Worm (Caenorhabditis elegans) whole organism, early embryonic: ENCODE results near the gene algn-13.

Source experiments
- B0310.2 ChIP-seq: sonication (generic microtip); optimal IDR thresholded peaks from 2 replicates; lab custom pipeline; 2016; ENCODE audit warnings: mild to moderate bottlenecking, missing genetic modification characterization, missing compliant biosample characterization
- F13C5.2 ChIP-seq: sonication (generic microtip); optimal IDR thresholded peaks from 2 replicates; lab custom pipeline; 2017; ENCODE audit warnings: mild to moderate bottlenecking, missing genetic modification characterization, inconsistent platforms, missing compliant biosample characterization
- aly-1 ChIP-seq: sonication (generic microtip); optimal IDR thresholded peaks from 2 replicates; lab custom pipeline; 2016; ENCODE audit warnings: missing genetic modification characterization, missing compliant biosample characterization
- ama-1 ChIP-seq: fragments of 150-350 bp; optimal IDR thresholded peaks from 2 replicates; lab custom pipeline; 2014
- ceh-13 ChIP-seq: fragments of 200-800 bp; sonication (Bioruptor generic); optimal IDR thresholded peaks from 2 replicates; lab custom pipeline; 2018; ENCODE audit warnings: mild to moderate bottlenecking, missing genetic modification characterization, missing compliant biosample characterization
- ceh-36 ChIP-seq: sonication (generic microtip); optimal IDR thresholded peaks from 2 replicates; lab custom pipeline; 2016; ENCODE audit warnings: missing genetic modification characterization, inconsistent platforms, missing compliant biosample characterization
- ets-7 ChIP-seq: sonication (generic microtip); optimal IDR thresholded peaks from 2 replicates; lab custom pipeline; 2016; ENCODE audit warnings: missing genotype, missing genetic modification characterization, missing compliant biosample characterization
- flt-1 ChIP-seq: fragments of 200-800 bp; sonication (Bioruptor generic); IDR thresholded peaks from 2 replicates; pipeline ENCODE4 v1.3.6; 2022; ENCODE audit warnings: missing genetic modification characterization, missing compliant biosample characterization
- hmbx-1 ChIP-seq: sonication (generic microtip); optimal IDR thresholded peaks from 2 replicates; lab custom pipeline; 2016; ENCODE audit warnings: mild to moderate bottlenecking, missing genetic modification characterization, missing compliant biosample characterization
- hmg-4 ChIP-seq: fragments of 200-800 bp; sonication (Bioruptor generic); optimal IDR thresholded peaks from 2 replicates; lab custom pipeline; 2018; ENCODE audit warnings: mild to moderate bottlenecking, missing genetic modification characterization, missing compliant biosample characterization
- hnd-1 ChIP-seq: sonication (generic microtip); optimal IDR thresholded peaks from 2 replicates; lab custom pipeline; 2016; ENCODE audit warnings: missing genetic modification characterization, missing compliant biosample characterization
- pes-1 ChIP-seq: fragments of 200-800 bp; sonication (Bioruptor generic); IDR thresholded peaks from 2 replicates; pipeline ENCODE4 v1.3.6; 2022; ENCODE audit warnings: missing genetic modification reagents, missing genetic modification characterization, missing compliant biosample characterization
- scrt-1 ChIP-seq: fragments of 200-800 bp; sonication (Bioruptor generic); IDR thresholded peaks from 2 replicates; pipeline ENCODE4 v1.3.6; 2022; ENCODE audit warnings: missing genetic modification characterization, missing compliant biosample characterization
- sea-1 ChIP-seq: fragments of 200-800 bp; sonication (Bioruptor generic); conservative IDR thresholded peaks from 2 replicates; pipeline ENCODE4 v1.3.6; 2022; ENCODE audit warnings: missing genetic modification characterization, missing compliant biosample characterization
- tbx-11 ChIP-seq: fragments of 200-800 bp; sonication (Bioruptor generic); IDR thresholded peaks from 2 replicates; pipeline ENCODE4 v1.3.6; 2022; ENCODE audit warnings: missing genetic modification characterization, missing compliant biosample characterization
- tbx-37 ChIP-seq: fragments of 200-800 bp; sonication (Bioruptor generic); conservative IDR thresholded peaks from 2 replicates; pipeline ENCODE4 v1.3.6; 2022; ENCODE audit warnings: missing genetic modification reagents, missing genetic modification characterization, missing compliant biosample characterization
- tra-4 ChIP-seq: sonication (generic microtip); optimal IDR thresholded peaks from 2 replicates; lab custom pipeline; 2017; ENCODE audit warnings: missing genetic modification characterization, missing compliant biosample characterization

Gene algn-13

ce11 chrV:13981677-13982076, 19.9 kb upstream of the algn-13 start:
- TF ChIP-seq tbx-37 (GFP tag; lab: Robert Waterston, UW), result no peak
- no peak for TF ChIP-seq F13C5.2 (tag; lab: Kevin White, UChicago)
- TF ChIP-seq hmg-4, result no peak
- no peak for TF ChIP-seq ama-1 (lab: Kevin White, UChicago)

DNA sequence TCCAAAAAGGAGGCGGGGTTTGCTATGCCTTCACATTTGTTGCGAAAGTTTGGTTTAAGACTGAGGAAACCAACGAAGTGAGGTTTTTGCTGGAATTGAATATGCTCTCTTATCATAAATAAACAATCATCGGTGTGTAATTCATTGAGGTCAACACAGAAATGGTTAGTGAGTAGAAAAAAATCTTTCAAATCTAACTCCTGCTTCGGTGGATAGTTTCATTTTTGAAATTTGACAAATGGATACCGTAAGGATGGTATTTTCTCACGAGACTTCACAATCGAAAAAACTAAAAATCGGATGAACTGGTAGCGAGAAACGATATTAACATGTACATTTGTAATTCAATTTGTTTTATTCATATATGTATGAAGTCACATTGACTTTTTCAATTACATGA, 19.0 kb upstream of the algn-13 start, which contains the start of gene eol-1:
TSS of gene eol-1 (minus strand) at position 101 of the 400 bp plus-strand sequence.
- TF ChIP-seq aly-1 (no peak), tbx-11 (GFP tag; lab: Robert Waterston, UW) (no peak), ama-1 (lab: Kevin White, UChicago) (no peak), scrt-1 (GFP tag; lab: Robert Waterston, UW) (no peak), F13C5.2 (tag; lab: Kevin White, UChicago) (no peak), tbx-37 (GFP tag; lab: Robert Waterston, UW) (no peak), hnd-1 (tag; lab: Kevin White, UChicago) (no peak), B0310.2 (tag; lab: Kevin White, UChicago) (no peak), tra-4 (no peak), ceh-13 (GFP tag; lab: Kevin White, UChicago) (no peak), pes-1 (GFP tag; lab: Robert Waterston, UW) (no peak), hmg-4 (no peak), hmbx-1 (no peak), ets-7 (tag; lab: Kevin White, UChicago) (no peak), ceh-36 (tag; lab: Kevin White, UChicago) (no peak), sea-1 (GFP tag; lab: Robert Waterston, UW) (no peak), flt-1 (no peak)

ce11 chrV:13963279-13963976, 1.7 kb upstream of the algn-13 start, which contains the start of gene sao-1:
sao-1 (plus strand) TSS chrV:13963926.
- TF ChIP-seq B0310.2 (tag; lab: Kevin White, UChicago) (no peak), scrt-1 (GFP tag; lab: Robert Waterston, UW) (no peak), ama-1 (lab: Kevin White, UChicago) (no peak), ceh-13 (GFP tag; lab: Kevin White, UChicago) (no peak), tra-4 (no peak), hmbx-1 (no peak), F13C5.2 (tag; lab: Kevin White, UChicago) (no peak), ets-7 (tag; lab: Kevin White, UChicago) (no peak), hmg-4 (no peak), flt-1 (no peak)

ce11 chrV:13960916-13961315, 861 bp downstream of the algn-13 start, which contains the start of gene srh-24:
srh-24 (minus strand) TSS chrV:13961016.
- TF ChIP-seq F13C5.2 (tag; lab: Kevin White, UChicago) (no peak), ets-7 (tag; lab: Kevin White, UChicago) (no peak)

DNA sequence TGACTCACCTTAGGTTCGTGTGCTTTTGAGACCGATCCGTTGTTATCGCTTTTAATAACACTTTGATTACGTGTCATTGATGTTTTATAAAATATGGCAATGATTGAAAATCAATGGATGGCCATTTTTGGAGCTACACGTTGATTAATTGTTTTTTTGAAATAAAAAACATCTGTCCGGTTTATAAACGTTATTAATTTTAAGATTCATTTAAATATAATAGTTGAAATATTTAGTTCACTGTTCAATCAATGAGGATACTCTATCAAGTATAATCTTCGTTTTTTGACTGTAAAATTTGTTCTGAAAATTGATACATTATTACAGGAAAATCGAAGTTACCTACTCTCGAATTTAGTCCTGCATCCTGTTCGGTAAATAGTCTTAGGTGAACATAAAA, 3.5 kb downstream of the algn-13 start, which contains the start of gene R10D12.10:
TSS of gene R10D12.10 (minus strand) at position 101 of the 400 bp plus-strand sequence.
- TF ChIP-seq ceh-36 (tag; lab: Kevin White, UChicago), result no peak

- TF ChIP-seq sea-1 (GFP tag; lab: Robert Waterston, UW), result no peak
- no peak for TF ChIP-seq tbx-11 (GFP tag; lab: Robert Waterston, UW)
- no peak for TF ChIP-seq hmg-4
- no peak for TF ChIP-seq tbx-37 (GFP tag; lab: Robert Waterston, UW)
- no peak for TF ChIP-seq F13C5.2 (tag; lab: Kevin White, UChicago)
Measured at ce11 chrV:13957691-13958090, 4.1 kb downstream of the algn-13 start.

- no peak for TF ChIP-seq scrt-1 (GFP tag; lab: Robert Waterston, UW)
- TF ChIP-seq tra-4, result no peak
- TF ChIP-seq ets-7 (tag; lab: Kevin White, UChicago), result no peak
- no peak for TF ChIP-seq hmbx-1
- no peak for TF ChIP-seq F13C5.2 (tag; lab: Kevin White, UChicago)
- no peak for TF ChIP-seq hmg-4
- no peak for TF ChIP-seq pes-1 (GFP tag; lab: Robert Waterston, UW)
- no peak for TF ChIP-seq B0310.2 (tag; lab: Kevin White, UChicago)
- TF ChIP-seq tbx-37 (GFP tag; lab: Robert Waterston, UW), result no peak
- no peak for TF ChIP-seq flt-1
- TF ChIP-seq sea-1 (GFP tag; lab: Robert Waterston, UW), result no peak
Measured at ce11 chrV:13955370-13956089, 6.2 kb downstream of the algn-13 start.

- TF ChIP-seq tbx-37 (GFP tag; lab: Robert Waterston, UW) (no peak), ama-1 (lab: Kevin White, UChicago) (no peak), F13C5.2 (tag; lab: Kevin White, UChicago) (no peak), pes-1 (GFP tag; lab: Robert Waterston, UW) (no peak), aly-1 (no peak)
Measured at ce11 chrV:13954056-13954455, 7.7 kb downstream of the algn-13 start, which contains the start of gene swt-6. swt-6 (plus strand) TSS chrV:13954356.
